Fruit fly (Drosophila melanogaster): ENCODE data around the gene eco.
A peak's percentile ranks its signal among the peaks of the same experiment; 100 is the strongest.

eco gene

DNA sequence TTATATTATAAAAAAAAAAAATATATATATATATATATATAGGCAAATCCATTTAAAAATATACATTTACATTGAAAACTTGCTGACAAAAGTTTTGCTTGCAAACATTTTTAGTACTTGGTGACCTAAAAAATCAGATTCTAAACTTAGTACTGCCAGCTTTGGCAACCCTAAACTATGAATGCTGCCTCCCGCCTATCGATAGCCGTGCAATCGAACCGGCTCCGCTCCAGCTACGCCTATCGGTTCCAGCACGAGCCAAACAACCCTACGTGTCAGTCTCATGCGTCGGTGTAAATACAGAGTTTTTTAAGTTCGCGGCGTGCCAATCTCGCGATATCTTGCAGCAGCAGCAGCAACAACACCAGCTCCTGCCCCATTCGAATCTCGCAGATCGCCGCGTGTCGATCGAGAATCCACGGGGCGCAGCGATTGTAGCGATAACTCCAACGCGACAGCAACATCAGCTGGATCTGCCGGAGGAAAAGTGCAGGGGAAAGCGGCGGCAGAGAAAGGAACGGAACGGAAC lies 21.2 kb upstream of the eco start, which contains the start of gene Sec63:
Gene Sec63, plus strand, starts transcription at position 238 of the 529 bp plus-strand sequence.
- TF ChIP-seq Crg-1 (GFP tag; optimal IDR thresholded peaks at IDR 0.05) (no peak), Clk (GFP tag; optimal IDR thresholded peaks at IDR 0.05) (no peak), CG14711 (tag; optimal IDR thresholded peaks at IDR 0.05) (peak; percentile 98), CG5204 (GFP tag; optimal IDR thresholded peaks at IDR 0.05) (no peak), ovo (GFP tag; optimal IDR thresholded peaks at IDR 0.05) (peak; percentile 49), CG12768 (GFP tag; optimal IDR thresholded peaks at IDR 0.05) (no peak), Hr96 (GFP tag; optimal IDR thresholded peaks at IDR 0.05) (peak; percentile 46), toe (GFP tag; optimal IDR thresholded peaks at IDR 0.05) (no peak), CG7101 (tag; optimal IDR thresholded peaks at IDR 0.05) (no peak), cic (GFP tag; optimal IDR thresholded peaks at IDR 0.05) (no peak), cnc (optimal IDR thresholded peaks at IDR 0.05) (no peak), bab1 (GFP tag; optimal IDR thresholded peaks at IDR 0.05) (no peak), CG1620 (GFP tag; optimal IDR thresholded peaks at IDR 0.05) (peak; percentile 40), kay (GFP tag; ENCODE audit: borderline replicate concordance) (no peak), Mnt (GFP tag; optimal IDR thresholded peaks at IDR 0.05) (peak; percentile 12), CG7045 (GFP tag; optimal IDR thresholded peaks at IDR 0.05) (no peak), CG33017 (tag; optimal IDR thresholded peaks at IDR 0.05) (no peak), tj (GFP tag; optimal IDR thresholded peaks at IDR 0.05) (no peak), pad (GFP tag; optimal IDR thresholded peaks at IDR 0.05) (peak; percentile 42), CG11617 (GFP tag; optimal IDR thresholded peaks at IDR 0.05) (peak; percentile 5)

DNA sequence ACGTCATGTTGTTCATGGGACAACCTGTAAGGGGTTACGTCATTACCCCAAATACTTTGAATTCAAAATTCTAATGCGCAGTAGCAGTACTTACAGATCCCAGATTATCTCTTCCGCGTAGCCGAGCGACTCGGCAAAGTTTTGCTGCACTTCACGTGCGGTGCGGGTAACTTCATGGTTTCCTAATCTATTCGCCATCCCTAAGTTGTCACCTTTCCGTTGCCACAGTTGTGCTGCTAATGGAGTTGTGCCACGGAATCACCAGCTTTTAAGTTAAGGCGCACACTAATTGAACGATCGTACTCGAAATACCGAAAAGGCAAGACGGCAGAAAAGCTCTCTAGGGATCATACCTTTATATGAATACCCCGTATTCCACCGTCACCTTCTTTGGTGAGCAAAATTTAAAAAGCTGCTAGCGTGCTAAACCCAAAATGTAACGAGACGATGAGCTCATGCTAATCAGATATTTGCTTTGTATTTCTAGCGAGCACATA lies 20.7 kb upstream of the eco start, which contains the start of gene pst:
Gene pst, minus strand, starts transcription at position 437 of the 497 bp plus-strand sequence.
- no peak for TF ChIP-seq cnc (optimal IDR thresholded peaks at IDR 0.05)
- TF ChIP-seq CG7045 (GFP tag; optimal IDR thresholded peaks at IDR 0.05), result no peak
- peak; percentile 56 for TF ChIP-seq Mnt (GFP tag; optimal IDR thresholded peaks at IDR 0.05)
- TF ChIP-seq toe (GFP tag; optimal IDR thresholded peaks at IDR 0.05), result no peak
- TF ChIP-seq CG5204 (GFP tag; optimal IDR thresholded peaks at IDR 0.05), result no peak
- no peak for TF ChIP-seq CG14711 (tag; optimal IDR thresholded peaks at IDR 0.05)
- no peak for TF ChIP-seq kay (GFP tag; ENCODE audit: borderline replicate concordance)
- no peak for TF ChIP-seq pad (GFP tag; optimal IDR thresholded peaks at IDR 0.05)
- TF ChIP-seq cic (GFP tag; optimal IDR thresholded peaks at IDR 0.05), result no peak
- TF ChIP-seq Hr96 (GFP tag; optimal IDR thresholded peaks at IDR 0.05), result peak; percentile 53
- TF ChIP-seq Clk (GFP tag; optimal IDR thresholded peaks at IDR 0.05), result no peak
- TF ChIP-seq bab1 (GFP tag; optimal IDR thresholded peaks at IDR 0.05), result peak; percentile 10
- peak; percentile 12 for TF ChIP-seq CG33017 (tag; optimal IDR thresholded peaks at IDR 0.05)
- peak; percentile 46 for TF ChIP-seq CG1620 (GFP tag; optimal IDR thresholded peaks at IDR 0.05)
- no peak for TF ChIP-seq tj (GFP tag; optimal IDR thresholded peaks at IDR 0.05)
- no peak for TF ChIP-seq CG12768 (GFP tag; optimal IDR thresholded peaks at IDR 0.05)
- peak; percentile 39 for TF ChIP-seq CG11617 (GFP tag; optimal IDR thresholded peaks at IDR 0.05)
- TF ChIP-seq Crg-1 (GFP tag; optimal IDR thresholded peaks at IDR 0.05), result no peak
- TF ChIP-seq CG7101 (tag; optimal IDR thresholded peaks at IDR 0.05), result peak; percentile 43
- TF ChIP-seq ovo (GFP tag; optimal IDR thresholded peaks at IDR 0.05), result no peak

DNA sequence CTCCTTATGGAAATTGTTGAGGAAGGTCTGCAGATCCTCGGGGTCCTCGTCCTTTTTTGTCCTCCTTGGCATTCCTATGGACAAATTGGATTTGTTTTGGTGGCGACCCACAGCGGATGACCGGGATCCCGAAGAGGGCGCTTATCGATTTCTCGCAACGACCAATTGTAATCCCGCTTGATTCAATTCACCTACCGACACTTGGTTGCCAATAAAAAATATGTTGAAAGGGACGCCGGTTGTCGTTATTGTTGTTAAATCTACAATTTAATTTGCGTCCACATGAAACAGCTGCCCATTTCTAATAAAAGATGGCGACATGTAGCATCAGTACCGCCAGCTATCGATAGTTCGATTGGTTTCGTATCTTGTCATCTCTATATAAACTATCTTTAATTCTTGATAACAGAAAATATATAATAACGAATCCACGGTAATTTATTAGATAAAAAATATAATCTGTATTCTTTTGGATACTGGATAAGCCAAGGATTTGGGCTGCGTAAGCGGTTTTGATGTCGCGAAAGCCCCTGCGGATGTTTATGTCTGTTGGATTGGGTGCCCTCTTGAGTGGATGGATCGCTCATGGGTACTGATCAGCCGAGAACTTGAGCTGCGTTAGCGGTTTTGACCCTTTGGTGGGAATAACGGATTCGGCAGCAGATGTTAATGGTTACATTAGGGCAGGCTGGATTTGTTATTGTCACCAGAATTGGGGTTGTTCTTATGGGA lies 17.4 kb upstream of the eco start, which contains the start of gene CTCF:
Gene CTCF, minus strand, starts transcription at position 328 of the 732 bp plus-strand sequence.
- TF ChIP-seq CG11617 (GFP tag; optimal IDR thresholded peaks at IDR 0.05), result peak; percentile 31
- TF ChIP-seq CG1620 (GFP tag; optimal IDR thresholded peaks at IDR 0.05), result no peak
- peak; percentile 29 for TF ChIP-seq CG7101 (tag; optimal IDR thresholded peaks at IDR 0.05)
- TF ChIP-seq pad (GFP tag; optimal IDR thresholded peaks at IDR 0.05), result peak; percentile 53
- no peak for TF ChIP-seq CG33017 (tag; optimal IDR thresholded peaks at IDR 0.05)
- TF ChIP-seq ovo (GFP tag; optimal IDR thresholded peaks at IDR 0.05), result no peak
- TF ChIP-seq bab1 (GFP tag; optimal IDR thresholded peaks at IDR 0.05), result peak; percentile 43
- no peak for TF ChIP-seq CG12768 (GFP tag; optimal IDR thresholded peaks at IDR 0.05)
- no peak for TF ChIP-seq kay (GFP tag; ENCODE audit: borderline replicate concordance)
- no peak for TF ChIP-seq CG5204 (GFP tag; optimal IDR thresholded peaks at IDR 0.05)
- TF ChIP-seq CG14711 (tag; optimal IDR thresholded peaks at IDR 0.05), result peak; percentile 22
- no peak for TF ChIP-seq cnc (optimal IDR thresholded peaks at IDR 0.05)
- peak; percentile 49 for TF ChIP-seq tj (GFP tag; optimal IDR thresholded peaks at IDR 0.05)
- TF ChIP-seq Mnt (GFP tag; optimal IDR thresholded peaks at IDR 0.05), result peak; percentile 40
- TF ChIP-seq CG7045 (GFP tag; optimal IDR thresholded peaks at IDR 0.05), result no peak
- no peak for TF ChIP-seq Hr96 (GFP tag; optimal IDR thresholded peaks at IDR 0.05)
- peak; percentile 22 for TF ChIP-seq cic (GFP tag; optimal IDR thresholded peaks at IDR 0.05)
- TF ChIP-seq toe (GFP tag; optimal IDR thresholded peaks at IDR 0.05), result no peak
- TF ChIP-seq Clk (GFP tag; optimal IDR thresholded peaks at IDR 0.05), result no peak
- no peak for TF ChIP-seq Crg-1 (GFP tag; optimal IDR thresholded peaks at IDR 0.05)

DNA sequence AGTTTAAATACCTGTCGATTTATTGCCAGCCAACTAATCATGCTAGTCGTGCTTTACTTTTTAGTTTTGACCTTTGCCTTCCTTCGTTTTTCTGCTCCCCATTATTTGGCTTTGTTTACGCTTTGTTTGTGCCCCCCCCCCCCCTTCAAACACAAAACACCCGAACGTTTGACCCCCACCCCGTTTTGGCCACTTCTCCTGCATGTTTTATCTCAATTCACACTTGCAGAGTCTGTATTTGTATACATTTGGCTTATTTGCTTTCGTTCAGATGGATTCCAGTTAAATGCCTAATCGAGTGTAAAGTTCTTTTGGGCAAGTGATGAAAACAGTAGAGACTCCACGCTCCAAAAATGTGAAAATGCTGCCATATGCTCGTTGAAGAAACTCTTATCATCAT lies 10.2 kb upstream of the eco start:
- TF ChIP-seq ovo (GFP tag; optimal IDR thresholded peaks at IDR 0.05), result no peak
- TF ChIP-seq pad (GFP tag; optimal IDR thresholded peaks at IDR 0.05), result no peak
- no peak for TF ChIP-seq CG7101 (tag; optimal IDR thresholded peaks at IDR 0.05)
- TF ChIP-seq CG33017 (tag; optimal IDR thresholded peaks at IDR 0.05), result no peak
- TF ChIP-seq CG12768 (GFP tag; optimal IDR thresholded peaks at IDR 0.05), result no peak
- TF ChIP-seq toe (GFP tag; optimal IDR thresholded peaks at IDR 0.05), result no peak
- TF ChIP-seq bab1 (GFP tag; optimal IDR thresholded peaks at IDR 0.05), result no peak
- TF ChIP-seq cnc (optimal IDR thresholded peaks at IDR 0.05), result no peak

DNA sequence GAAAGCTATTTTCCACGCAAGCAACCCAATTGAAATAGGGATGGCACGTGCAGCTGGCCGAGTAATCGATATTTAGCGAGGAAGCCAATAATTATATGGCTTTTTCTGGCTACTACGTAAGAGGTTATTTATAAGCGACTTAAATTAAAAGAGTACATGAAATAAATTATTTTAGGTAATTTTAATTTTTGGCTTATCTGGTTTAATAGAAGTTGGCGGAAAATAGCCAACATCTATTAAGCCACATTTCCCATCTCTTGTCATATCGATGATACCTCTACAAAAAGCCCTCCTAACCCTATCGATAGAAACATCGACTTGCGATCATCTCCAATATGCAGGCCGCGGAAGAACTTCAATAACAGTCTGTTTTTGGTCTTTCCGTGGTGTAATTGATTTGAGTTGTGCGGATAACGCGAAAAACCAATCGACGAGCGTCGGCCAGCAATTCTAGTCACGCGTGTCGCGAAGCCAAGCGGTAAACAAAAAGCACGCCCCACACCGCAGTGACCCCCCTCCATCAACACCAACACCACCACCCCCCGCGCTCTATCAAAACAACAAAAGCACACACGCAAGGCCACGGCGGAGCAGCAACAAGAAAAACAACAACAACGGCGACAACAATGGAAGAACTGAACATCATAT lies 9.0 kb upstream of the eco start, which contains the start of the genes Srp19 and qm:
Gene Srp19, minus strand, starts transcription at position 51 of the 648 bp plus-strand sequence.
Gene qm, plus strand, starts transcription at position 330 of the 648 bp plus-strand sequence.
- TF ChIP-seq toe (GFP tag; optimal IDR thresholded peaks at IDR 0.05) (no peak), CG12768 (GFP tag; optimal IDR thresholded peaks at IDR 0.05) (peak; percentile 43), CG11617 (GFP tag; optimal IDR thresholded peaks at IDR 0.05) (peak; percentile 29), CG5204 (GFP tag; optimal IDR thresholded peaks at IDR 0.05) (no peak), tj (GFP tag; optimal IDR thresholded peaks at IDR 0.05) (peak; percentile 19), cic (GFP tag; optimal IDR thresholded peaks at IDR 0.05) (no peak), CG33017 (tag; optimal IDR thresholded peaks at IDR 0.05) (peak; percentile 26), CG7045 (GFP tag; optimal IDR thresholded peaks at IDR 0.05) (no peak), Crg-1 (GFP tag; optimal IDR thresholded peaks at IDR 0.05) (no peak), ovo (GFP tag; optimal IDR thresholded peaks at IDR 0.05) (peak; percentile 5), CG7101 (tag; optimal IDR thresholded peaks at IDR 0.05) (peak; percentile 49), cnc (optimal IDR thresholded peaks at IDR 0.05) (no peak), bab1 (GFP tag; optimal IDR thresholded peaks at IDR 0.05) (peak; percentile 67), Clk (GFP tag; optimal IDR thresholded peaks at IDR 0.05) (no peak), kay (GFP tag; ENCODE audit: borderline replicate concordance) (no peak), CG1620 (GFP tag; optimal IDR thresholded peaks at IDR 0.05) (no peak), Mnt (GFP tag; optimal IDR thresholded peaks at IDR 0.05) (peak; percentile 58), Hr96 (GFP tag; optimal IDR thresholded peaks at IDR 0.05) (no peak), pad (GFP tag; optimal IDR thresholded peaks at IDR 0.05) (no peak), CG14711 (tag; optimal IDR thresholded peaks at IDR 0.05) (peak; percentile 43)

All from whole organism, adult.